Fruit fly (Drosophila melanogaster): Measurements from ENCODE around the gene trol.

dm6 chrX:2545328-2545758 lies at the start of gene trol:
- TF ChIP-seq CG8478 (optimal IDR thresholded peaks at IDR 0.05) = no peak
- TF ChIP-seq CTCF (optimal IDR thresholded peaks at IDR 0.05) = no peak
